Worm (Caenorhabditis elegans): ENCODE results near the gene ZC404.16.

ZC404.16 gene

ce11 chrV:6744774-6745173 lies 28.9 kb downstream of the ZC404.16 start, which contains the start of gene T25F10.3:
T25F10.3 (plus strand) TSS chrV:6745081.
- TF ChIP-seq unc-39 (tag; optimal IDR thresholded peaks at IDR 0.05) (no peak), blmp-1 (tag; optimal IDR thresholded peaks at IDR 0.05; ENCODE audit: insufficient read depth) (peak; percentile 88), nhr-21 (tag; optimal IDR thresholded peaks at IDR 0.05) (no peak), ztf-11 (tag; optimal IDR thresholded peaks at IDR 0.05) (no peak), aly-2 (tag; optimal IDR thresholded peaks at IDR 0.05) (no peak), ZK546.5 (tag; optimal IDR thresholded peaks at IDR 0.05) (no peak), F13H6.1 (tag; optimal IDR thresholded peaks at IDR 0.05) (no peak), nhr-10 (tag; optimal IDR thresholded peaks at IDR 0.05) (no peak)

ce11 chrV:6736877-6737276 lies 36.8 kb downstream of the ZC404.16 start:
- TF ChIP-seq blmp-1 (tag; optimal IDR thresholded peaks at IDR 0.05; ENCODE audit: insufficient read depth) (peak; percentile 94), nhr-25 (tag; optimal IDR thresholded peaks at IDR 0.05) (peak; percentile 56), lin-11 (tag; optimal IDR thresholded peaks at IDR 0.05) (no peak), gmeb-1 (tag; optimal IDR thresholded peaks at IDR 0.05) (no peak), zag-1 (tag; optimal IDR thresholded peaks at IDR 0.05) (no peak)

- TF ChIP-seq unc-55 (GFP tag; optimal IDR thresholded peaks at IDR 0.05): no peak
- no peak for TF ChIP-seq ztf-11 (tag; optimal IDR thresholded peaks at IDR 0.05)
- TF ChIP-seq ceh-16 (tag; optimal IDR thresholded peaks at IDR 0.05): no peak
- TF ChIP-seq nhr-6 (tag; optimal IDR thresholded peaks at IDR 0.05): no peak
- TF ChIP-seq nhr-25 (tag; optimal IDR thresholded peaks at IDR 0.05): peak; percentile 51
Observed at ce11 chrV:6736108-6736507, 37.5 kb downstream of the ZC404.16 start.

ce11 chrV:6732995-6733394 lies 40.6 kb downstream of the ZC404.16 start, which contains the start of gene grl-8:
grl-8 (minus strand) TSS chrV:6733095.
- TF ChIP-seq sma-3 (GFP tag; optimal IDR thresholded peaks at IDR 0.05) (no peak), nhr-77 (tag; optimal IDR thresholded peaks at IDR 0.05) (no peak)

ce11 chrV:6731594-6731993 lies 42.0 kb downstream of the ZC404.16 start, which contains the start of gene grl-9:
grl-9 (minus strand) TSS chrV:6731694.
- TF ChIP-seq ceh-82 (tag; optimal IDR thresholded peaks at IDR 0.05) (no peak), lsy-2 (tag; optimal IDR thresholded peaks at IDR 0.05) (no peak), sma-9 (GFP tag; optimal IDR thresholded peaks at IDR 0.05) (no peak), sma-9 (tag; optimal IDR thresholded peaks at IDR 0.05) (no peak), zag-1 (tag; optimal IDR thresholded peaks at IDR 0.05) (no peak), elt-1 (tag; optimal IDR thresholded peaks at IDR 0.05) (no peak), F13H6.1 (tag; optimal IDR thresholded peaks at IDR 0.05) (no peak), unc-39 (tag; optimal IDR thresholded peaks at IDR 0.05) (no peak), ztf-4 (tag; optimal IDR thresholded peaks at IDR 0.05) (no peak), nhr-12 (tag; optimal IDR thresholded peaks at IDR 0.05) (no peak), nhr-10 (tag; optimal IDR thresholded peaks at IDR 0.05) (no peak), alr-1 (tag; optimal IDR thresholded peaks at IDR 0.05) (no peak)

ce11 chrV:6727222-6727621 lies 46.4 kb downstream of the ZC404.16 start, which contains the start of gene ZC487.1:
ZC487.1 (plus strand) TSS chrV:6727522.
- TF ChIP-seq egl-27 (tag; optimal IDR thresholded peaks at IDR 0.05): no peak
- TF ChIP-seq unc-55 (GFP tag; optimal IDR thresholded peaks at IDR 0.05): no peak
- TF ChIP-seq blmp-1 (tag; optimal IDR thresholded peaks at IDR 0.05; ENCODE audit: insufficient read depth): no peak
- no peak for TF ChIP-seq ceh-16 (tag; optimal IDR thresholded peaks at IDR 0.05)
- TF ChIP-seq nhr-11 (tag; optimal IDR thresholded peaks at IDR 0.05): no peak
- no peak for TF ChIP-seq unc-39 (tag; optimal IDR thresholded peaks at IDR 0.05)
- no peak for TF ChIP-seq R02D3.7 (tag; optimal IDR thresholded peaks at IDR 0.05)
- TF ChIP-seq zag-1 (tag; optimal IDR thresholded peaks at IDR 0.05): no peak
- TF ChIP-seq elt-3 (tag; optimal IDR thresholded peaks at IDR 0.05): no peak
- TF ChIP-seq sma-3 (GFP tag; optimal IDR thresholded peaks at IDR 0.05): no peak
- no peak for TF ChIP-seq peb-1 (tag; optimal IDR thresholded peaks at IDR 0.05)
- TF ChIP-seq ztf-11 (tag; optimal IDR thresholded peaks at IDR 0.05): no peak
- TF ChIP-seq nhr-77 (tag; optimal IDR thresholded peaks at IDR 0.05): no peak
- TF ChIP-seq nhr-25 (tag; optimal IDR thresholded peaks at IDR 0.05): no peak
- no peak for TF ChIP-seq nhr-10 (tag; optimal IDR thresholded peaks at IDR 0.05)
- TF ChIP-seq lin-13 (GFP tag; optimal IDR thresholded peaks at IDR 0.05): no peak
- TF ChIP-seq nhr-12 (tag; optimal IDR thresholded peaks at IDR 0.05): no peak
- no peak for TF ChIP-seq dmd-4 (tag; optimal IDR thresholded peaks at IDR 0.05)
- TF ChIP-seq ztf-1 (GFP tag; conservative IDR thresholded peaks at IDR 0.05): no peak
- TF ChIP-seq ceh-82 (tag; optimal IDR thresholded peaks at IDR 0.05): no peak
